Worm (Caenorhabditis elegans) whole organism, L3 larva: Measurements from ENCODE around the gene pha-4.

Source experiments
- fos-1 ChIP-seq: fragments of 150-350 bp; optimal IDR thresholded peaks from 2 replicates; lab custom pipeline; 2014; ENCODE audit warnings: missing biosample characterization, missing genetic modification characterization
- jun-1 ChIP-seq: fragments of 150-350 bp; optimal IDR thresholded peaks from 2 replicates; lab custom pipeline; 2014; ENCODE audit warnings: missing biosample characterization, missing genetic modification reagents, missing genetic modification characterization
- lin-15B ChIP-seq: fragments of 150-350 bp; optimal IDR thresholded peaks from 2 replicates; lab custom pipeline; 2014; ENCODE audit warnings: missing biosample characterization, missing genetic modification characterization
- mdl-1 ChIP-seq: fragments of 150-350 bp; optimal IDR thresholded peaks from 2 replicates; lab custom pipeline; 2014; ENCODE audit warnings: missing biosample characterization, missing genetic modification characterization
- nhr-237 ChIP-seq: fragments of 150-350 bp; optimal IDR thresholded peaks from 2 replicates; lab custom pipeline; 2014; ENCODE audit warnings: missing biosample characterization, missing genetic modification characterization
- unc-62 ChIP-seq: fragments of 150-350 bp; sonication (generic microtip); optimal IDR thresholded peaks from 4 replicates; lab custom pipeline; 2014; ENCODE audit warnings: missing biosample characterization, missing genetic modification reagents, missing genetic modification characterization

DNA sequence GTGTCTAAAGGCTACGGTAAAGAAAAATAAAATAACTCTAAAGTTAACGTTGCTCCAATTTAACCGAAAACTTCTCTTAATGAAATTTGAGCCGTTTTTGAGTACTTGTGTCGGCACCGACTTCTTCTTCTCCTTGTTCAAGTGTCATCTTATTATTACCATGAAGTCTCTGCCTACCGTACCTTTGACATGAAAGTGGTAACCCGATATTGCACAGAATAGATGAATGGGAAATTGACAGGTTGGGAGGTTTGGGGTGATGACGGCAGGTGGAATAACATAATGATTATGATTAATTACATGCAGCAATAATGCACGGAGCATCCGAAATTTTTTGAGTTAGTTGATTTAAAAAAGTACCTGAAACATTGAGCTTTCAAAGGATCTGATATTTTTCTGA is 6.0 kb upstream of the pha-4 start:
- no peak for TF ChIP-seq unc-62
- TF ChIP-seq mdl-1 (tag; lab: Kevin White, UChicago) = no peak
- TF ChIP-seq lin-15B (tag; lab: Kevin White, UChicago) = no peak
- no peak for TF ChIP-seq jun-1 (tag; lab: Kevin White, UChicago)
- TF ChIP-seq fos-1 (tag; lab: Kevin White, UChicago) = no peak
- TF ChIP-seq nhr-237 (tag; lab: Kevin White, UChicago) = no peak
